Fruit fly (Drosophila melanogaster): Measurements from ENCODE around the gene Cad87A.

Gene Cad87A

dm6 chr3R:11977336-11977678 lies 28.4 kb upstream of the Cad87A start (continued):
- TF ChIP-seq CG12391 (tag; optimal IDR thresholded peaks at IDR 0.05) (peak; percentile 28), gsb-n (tag; optimal IDR thresholded peaks at IDR 0.05) (peak; percentile 41), Drgx (GFP tag; IDR thresholded peaks at IDR 0.05) (peak; percentile 18; the same call in 1 of the 2 replicates), dmrt11E (tag; optimal IDR thresholded peaks at IDR 0.05) (peak; percentile 21), cas (GFP tag; IDR thresholded peaks at IDR 0.05) (no peak), lola (GFP tag; optimal IDR thresholded peaks at IDR 0.05) (peak in 1 of 3 experiments; percentile 11), gem (tag; optimal IDR thresholded peaks at IDR 0.05) (peak; percentile 48), CG7556 (GFP tag; optimal IDR thresholded peaks at IDR 0.05) (no peak), Fer1 (GFP tag; optimal IDR thresholded peaks at IDR 0.05) (no peak), D19B (GFP tag; optimal IDR thresholded peaks at IDR 0.05) (peak; percentile 58), CG11504 (tag; optimal IDR thresholded peaks at IDR 0.05) (peak; percentile 18), klu (GFP tag; IDR thresholded peaks at IDR 0.05) (no peak), CG10267 (tag; optimal IDR thresholded peaks at IDR 0.05) (peak; percentile 1), nmo (GFP tag; optimal IDR thresholded peaks at IDR 0.05) (peak; percentile 1), eyg (GFP tag; optimal IDR thresholded peaks at IDR 0.05) (no peak)

DNA sequence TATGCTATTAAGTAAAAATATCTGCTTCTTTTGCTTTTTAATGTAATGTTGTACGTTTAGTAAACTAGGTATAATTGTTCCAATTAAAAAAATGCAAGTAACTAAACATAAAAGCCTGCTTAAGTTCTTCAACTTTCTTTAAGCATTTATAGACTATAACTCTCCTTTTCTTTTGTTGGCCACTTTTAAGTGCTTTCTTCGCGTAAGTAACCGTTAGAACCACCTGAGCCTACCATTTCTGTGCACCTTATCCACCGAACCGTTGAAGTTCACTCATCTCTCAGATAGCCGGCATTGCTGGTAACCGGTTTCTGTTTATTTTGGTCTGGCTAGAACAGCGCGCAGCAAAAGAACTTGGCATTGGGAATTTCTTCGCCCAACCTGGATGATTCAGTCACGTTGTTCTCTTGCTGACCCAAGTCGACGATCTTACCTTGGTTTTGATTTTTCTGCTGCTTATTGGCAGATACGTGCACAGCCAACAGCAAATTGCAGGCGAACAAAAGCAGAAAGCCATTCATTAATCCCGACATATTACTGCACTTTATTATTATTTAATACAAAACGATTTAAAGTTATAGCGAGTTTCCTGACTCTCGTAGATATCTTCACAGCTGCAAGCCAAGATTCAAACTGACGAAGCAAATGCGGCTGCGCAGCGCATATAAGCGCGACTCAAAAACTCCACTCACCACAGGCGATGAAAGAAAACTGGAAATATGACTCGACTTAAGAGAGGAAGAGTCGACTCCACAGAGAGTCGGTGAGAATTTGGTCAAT lies 27.8 kb upstream of the Cad87A start, which contains the start of gene CG10005:
CG10005 (minus strand) TSS at position 642 of the 780 bp plus-strand sequence.
- TF ChIP-seq CG1602 (GFP tag; optimal IDR thresholded peaks at IDR 0.05) (no peak), HLH4C (GFP tag; IDR thresholded peaks at IDR 0.05; ENCODE audit: partially characterized antibody) (no peak), Oli (tag; optimal IDR thresholded peaks at IDR 0.05) (no peak), Dek (tag; optimal IDR thresholded peaks at IDR 0.05) (no peak), CG3163 (GFP tag; optimal IDR thresholded peaks at IDR 0.05) (peak; percentile 90), CG2678 (tag; optimal IDR thresholded peaks at IDR 0.05) (no peak), prd (optimal IDR thresholded peaks at IDR 0.05) (no peak), prd (GFP tag; IDR thresholded peaks at IDR 0.05) (no peak), sr (GFP tag; IDR thresholded peaks at IDR 0.05) (no peak), Lpt (GFP tag; optimal IDR thresholded peaks at IDR 0.05) (no peak), tin (GFP tag; optimal IDR thresholded peaks at IDR 0.05) (no peak), Xrp1 (GFP tag; IDR thresholded peaks at IDR 0.05) (no peak), Eip74EF (GFP tag; optimal IDR thresholded peaks at IDR 0.05) (no peak), Hr78 (GFP tag; optimal IDR thresholded peaks at IDR 0.05) (no peak), gsb-n (tag; optimal IDR thresholded peaks at IDR 0.05) (no peak), CG12769 (tag; optimal IDR thresholded peaks at IDR 0.05) (no peak), chinmo (GFP tag; IDR thresholded peaks at IDR 0.05; ENCODE audit: partially characterized antibody) (0 out of 4 replicates have a peak, but pooled peaks have one; percentile 65), tio (GFP tag; optimal IDR thresholded peaks at IDR 0.05) (no peak), Blimp-1 (GFP tag; optimal IDR thresholded peaks at IDR 0.05) (peak; percentile 90), CG11247 (GFP tag; IDR thresholded peaks at IDR 0.05) (no peak), hth (optimal IDR thresholded peaks at IDR 0.05) (no peak), Adf1 (GFP tag; IDR thresholded peaks at IDR 0.05) (no peak), Dll (GFP tag; IDR thresholded peaks at IDR 0.05; ENCODE audit: partially characterized antibody) (no peak), CG10366 (GFP tag; IDR thresholded peaks at IDR 0.05) (no peak), CG8388 (GFP tag; optimal IDR thresholded peaks at IDR 0.05) (no peak), Jarid2 (GFP tag; optimal IDR thresholded peaks at IDR 0.05) (peak; percentile 77), oc (tag; optimal IDR thresholded peaks at IDR 0.05) (peak; percentile 20), Awh (GFP tag; IDR thresholded peaks at IDR 0.05) (no peak), pros (GFP tag; optimal IDR thresholded peaks at IDR 0.05) (peak; percentile 2), klu (GFP tag; IDR thresholded peaks at IDR 0.05) (no peak), nom (GFP tag; optimal IDR thresholded peaks at IDR 0.05) (peak; percentile 60), ab (GFP tag; optimal IDR thresholded peaks at IDR 0.05) (no peak), Dbx (GFP tag; IDR thresholded peaks at IDR 0.05) (no peak), ase (GFP tag; IDR thresholded peaks at IDR 0.05) (no peak), CG7928 (GFP tag; optimal IDR thresholded peaks at IDR 0.05) (no peak)

All from whole organism, embryonic.